Worm (Caenorhabditis elegans) whole organism, L2 larva: ENCODE measurements around the gene fbxa-120.

Source experiments
- R02D3.7 ChIP-seq: fragments of 150-350 bp; optimal IDR thresholded peaks from 2 replicates; lab custom pipeline; 2014; ENCODE audit warnings: missing biosample characterization, missing genetic modification characterization
- Y55F3AM.14 ChIP-seq: fragments of 200-800 bp; sonication (Bioruptor generic); optimal IDR thresholded peaks from 2 replicates; lab custom pipeline; 2018; ENCODE audit warnings: mild to moderate bottlenecking, missing genetic modification characterization, missing compliant biosample characterization
- ZK546.5 ChIP-seq: sonication (generic microtip); optimal IDR thresholded peaks from 2 replicates; lab custom pipeline; 2017; ENCODE audit warnings: missing biosample characterization, missing genetic modification characterization
- aly-2 ChIP-seq: fragments of 150-350 bp; optimal IDR thresholded peaks from 2 replicates; lab custom pipeline; 2014; ENCODE audit warnings: missing biosample characterization, missing genetic modification characterization
- ama-1 ChIP-seq: fragments of 150-350 bp; optimal IDR thresholded peaks from 2 replicates; lab custom pipeline; 2018; ENCODE audit warnings: inconsistent platforms
- ceh-16 ChIP-seq: fragments of 150-350 bp; optimal IDR thresholded peaks from 2 replicates; lab custom pipeline; 2014; ENCODE audit warnings: missing biosample characterization, missing genetic modification characterization
- ceh-82 ChIP-seq: fragments of 150-350 bp; optimal IDR thresholded peaks from 2 replicates; lab custom pipeline; 2014; ENCODE audit warnings: missing biosample characterization, missing genetic modification characterization
- crh-2 ChIP-seq: sonication (generic microtip); optimal IDR thresholded peaks from 2 replicates; lab custom pipeline; 2017; ENCODE audit warnings: missing biosample characterization, missing genetic modification characterization
- dmd-4 ChIP-seq: sonication (generic microtip); optimal IDR thresholded peaks from 2 replicates; lab custom pipeline; 2017; ENCODE audit warnings: missing biosample characterization, missing genetic modification characterization
- elt-1 ChIP-seq: fragments of 150-350 bp; optimal IDR thresholded peaks from 2 replicates; lab custom pipeline; 2014; ENCODE audit warnings: missing biosample characterization, missing genetic modification characterization
- elt-3 ChIP-seq: sonication (generic microtip); optimal IDR thresholded peaks from 2 replicates; lab custom pipeline; 2017; ENCODE audit warnings: missing biosample characterization, missing genetic modification characterization
- fos-1 ChIP-seq: fragments of 150-350 bp; optimal IDR thresholded peaks from 2 replicates; lab custom pipeline; 2014; ENCODE audit warnings: missing biosample characterization, missing genetic modification characterization
- gmeb-1 ChIP-seq: fragments of 150-350 bp; optimal IDR thresholded peaks from 2 replicates; lab custom pipeline; 2014; ENCODE audit warnings: missing biosample characterization, missing genetic modification characterization
- lin-11 ChIP-seq: fragments of 150-350 bp; sonication (generic microtip); optimal IDR thresholded peaks from 2 replicates; lab custom pipeline; 2014; ENCODE audit warnings: missing biosample characterization, missing genetic modification characterization, inconsistent platforms, mixed read lengths
- lin-13 ChIP-seq: fragments of 150-350 bp; optimal IDR thresholded peaks from 2 replicates; lab custom pipeline; 2014; ENCODE audit warnings: missing biosample characterization, missing genetic modification reagents, missing genetic modification characterization
- mbf-1 ChIP-seq: sonication (generic microtip); optimal IDR thresholded peaks from 2 replicates; lab custom pipeline; 2017; ENCODE audit warnings: missing biosample characterization, missing genetic modification characterization
- mdl-1 ChIP-seq, 2 experiments: fragments of 150-350 bp in 1 of 2; sonication (generic microtip) in 1 of 2; optimal IDR thresholded peaks; 2 replicates each; lab custom pipeline; 2017; ENCODE audit warnings: missing biosample characterization in 2 of 2, missing genetic modification characterization in 2 of 2
- nhr-10 ChIP-seq: sonication (generic microtip); optimal IDR thresholded peaks from 2 replicates; lab custom pipeline; 2017; ENCODE audit warnings: missing biosample characterization, missing genetic modification characterization
- nhr-11 ChIP-seq: fragments of 150-350 bp; optimal IDR thresholded peaks from 2 replicates; lab custom pipeline; 2014; ENCODE audit warnings: missing biosample characterization, missing genetic modification characterization
- nhr-12 ChIP-seq: fragments of 150-350 bp; optimal IDR thresholded peaks from 2 replicates; lab custom pipeline; 2014; ENCODE audit warnings: missing biosample characterization, missing genetic modification characterization
- nhr-129 ChIP-seq: fragments of 150-350 bp; optimal IDR thresholded peaks from 2 replicates; lab custom pipeline; 2014; ENCODE audit warnings: missing biosample characterization, missing genetic modification characterization
- nhr-21 ChIP-seq: fragments of 150-350 bp; optimal IDR thresholded peaks from 2 replicates; lab custom pipeline; 2014; ENCODE audit warnings: missing biosample characterization, missing genetic modification characterization
- nhr-23 ChIP-seq: fragments of 150-350 bp; optimal IDR thresholded peaks from 2 replicates; lab custom pipeline; 2014; ENCODE audit warnings: missing biosample characterization, missing genetic modification reagents, missing genetic modification characterization
- nhr-237 ChIP-seq: fragments of 150-350 bp; optimal IDR thresholded peaks from 2 replicates; lab custom pipeline; 2014; ENCODE audit warnings: missing biosample characterization, missing genetic modification characterization
- nhr-6 ChIP-seq: fragments of 150-350 bp; optimal IDR thresholded peaks from 2 replicates; lab custom pipeline; 2014; ENCODE audit warnings: missing biosample characterization, missing genetic modification characterization
- sem-4 ChIP-seq: fragments of 150-350 bp; optimal IDR thresholded peaks from 2 replicates; lab custom pipeline; 2014; ENCODE audit warnings: missing biosample characterization, missing genetic modification reagents, missing genetic modification characterization
- skn-1 ChIP-seq: sonication (generic microtip); optimal IDR thresholded peaks from 2 replicates; lab custom pipeline; 2017; ENCODE audit warnings: missing biosample characterization, missing genetic modification characterization
- sma-3 ChIP-seq: sonication (generic microtip); optimal IDR thresholded peaks from 2 replicates; lab custom pipeline; 2016; ENCODE audit warnings: missing genetic modification reagents, missing genetic modification characterization, missing compliant biosample characterization
- sma-9 ChIP-seq, 2 experiments: fragments of 150-350 bp in 1 of 2; sonication (generic microtip) in 1 of 2; optimal IDR thresholded peaks; 2 replicates each; lab custom pipeline; 2014 to 2016; ENCODE audit warnings: missing genetic modification characterization in 2 of 2, mild to moderate bottlenecking in 1 of 2, missing biosample characterization in 1 of 2, missing compliant biosample characterization in 1 of 2, missing genetic modification reagents in 1 of 2, moderate library complexity in 1 of 2
- snpc-4 ChIP-seq: fragments of 150-350 bp; optimal IDR thresholded peaks from 2 replicates; lab custom pipeline; 2014; ENCODE audit warnings: missing biosample characterization, missing genetic modification characterization
- unc-39 ChIP-seq: fragments of 150-350 bp; optimal IDR thresholded peaks from 2 replicates; lab custom pipeline; 2014; ENCODE audit warnings: missing biosample characterization, missing genetic modification characterization
- unc-62 ChIP-seq: fragments of 150-350 bp; optimal IDR thresholded peaks from 2 replicates; lab custom pipeline; 2014; ENCODE audit warnings: missing biosample characterization, missing genetic modification reagents, missing genetic modification characterization
- zag-1 ChIP-seq: fragments of 150-350 bp; optimal IDR thresholded peaks from 2 replicates; lab custom pipeline; 2014; ENCODE audit warnings: missing biosample characterization, missing genetic modification characterization
- ztf-1 ChIP-seq: fragments of 200-800 bp; sonication (Bioruptor generic); conservative IDR thresholded peaks from 2 replicates; pipeline ENCODE4 v1.3.6; 2022; ENCODE audit warnings: missing genetic modification characterization, missing compliant biosample characterization
- ztf-11 ChIP-seq: sonication (generic microtip); optimal IDR thresholded peaks from 2 replicates; lab custom pipeline; 2017; ENCODE audit warnings: missing biosample characterization, missing genetic modification characterization
- ztf-4 ChIP-seq: fragments of 150-350 bp; optimal IDR thresholded peaks from 2 replicates; lab custom pipeline; 2014; ENCODE audit warnings: missing biosample characterization, missing genetic modification characterization

Gene fbxa-120

DNA sequence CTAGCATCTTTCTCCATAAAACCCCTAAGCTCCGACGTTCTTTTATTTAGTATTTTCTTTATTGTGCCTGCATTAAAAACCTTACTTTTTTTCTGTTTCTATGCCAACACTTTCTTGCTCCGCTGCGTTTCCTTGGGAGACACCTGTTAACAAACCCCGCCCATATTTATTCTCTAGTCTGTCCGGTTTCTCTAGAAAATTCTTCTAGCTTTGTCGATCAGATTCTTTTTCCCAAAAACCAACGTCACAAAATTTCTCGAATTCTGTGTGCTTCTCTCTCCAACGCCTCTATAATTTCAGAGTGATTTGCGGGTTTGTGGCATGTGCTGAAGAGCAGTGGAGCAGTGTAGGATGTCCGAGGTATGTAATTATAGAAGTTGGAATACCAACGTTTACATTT, 15.8 kb downstream of the fbxa-120 start, which contains the start of gene ptr-5:
TSS of gene ptr-5 (plus strand) at position 301 of the 400 bp plus-strand sequence.
- no peak for TF ChIP-seq snpc-4
- TF ChIP-seq skn-1 (tag; lab: Kevin White, UChicago) = no peak
- TF ChIP-seq lin-11 (tag; lab: Kevin White, UChicago) = no peak
- no peak for TF ChIP-seq elt-3
- no peak for TF ChIP-seq R02D3.7 (tag; lab: Kevin White, UChicago)
- no peak for TF ChIP-seq nhr-21 (tag; lab: Kevin White, UChicago)
- no peak for TF ChIP-seq sem-4 (tag; lab: Kevin White, UChicago)
- TF ChIP-seq unc-39 (tag; lab: Kevin White, UChicago) = no peak
- TF ChIP-seq nhr-11 (tag; lab: Kevin White, UChicago) = no peak
- TF ChIP-seq zag-1 = no peak
- TF ChIP-seq ceh-82 (tag; lab: Kevin White, UChicago) = no peak
- TF ChIP-seq nhr-6 (tag; lab: Kevin White, UChicago) = no peak
- TF ChIP-seq elt-1 (tag; lab: Kevin White, UChicago) = no peak
- no peak for TF ChIP-seq nhr-23
- TF ChIP-seq lin-13 = no peak
- TF ChIP-seq nhr-10 (tag; lab: Kevin White, UChicago) = no peak
- no peak for TF ChIP-seq gmeb-1 (tag; lab: Kevin White, UChicago)
- TF ChIP-seq unc-62 = no peak

- TF ChIP-seq ama-1 (lab: Kevin White, UChicago) = no peak
- no peak for TF ChIP-seq ceh-82 (tag; lab: Kevin White, UChicago)
- no peak for TF ChIP-seq ztf-11 (tag; lab: Kevin White, UChicago)
- no peak for TF ChIP-seq nhr-6 (tag; lab: Kevin White, UChicago)
- no peak for TF ChIP-seq ztf-4
- TF ChIP-seq skn-1 (tag; lab: Kevin White, UChicago) = no peak
- no peak for TF ChIP-seq unc-39 (tag; lab: Kevin White, UChicago)
- TF ChIP-seq crh-2 (tag; lab: Kevin White, UChicago) = no peak
- no peak for TF ChIP-seq lin-13
- TF ChIP-seq nhr-12 (tag; lab: Kevin White, UChicago) = no peak
- TF ChIP-seq aly-2 = no peak
- TF ChIP-seq nhr-11 (tag; lab: Kevin White, UChicago) = no peak
Observed at ce11 chrX:17320572-17320971, 18.1 kb downstream of the fbxa-120 start.

- TF ChIP-seq ZK546.5 = no peak
- no peak for TF ChIP-seq dmd-4
- TF ChIP-seq zag-1 = no peak
- no peak for TF ChIP-seq ztf-4
- no peak for TF ChIP-seq elt-3
- no peak for TF ChIP-seq ztf-1 (GFP tag; lab: Robert Waterston, UW)
- no peak for TF ChIP-seq nhr-10 (tag; lab: Kevin White, UChicago)
- no peak for TF ChIP-seq R02D3.7 (tag; lab: Kevin White, UChicago)
- no peak for TF ChIP-seq fos-1
- no peak for TF ChIP-seq lin-13
- TF ChIP-seq ceh-16 (tag; lab: Kevin White, UChicago) = no peak
- no peak for TF ChIP-seq sma-3 (GFP tag; lab: Kevin White, UChicago)
- no peak for TF ChIP-seq nhr-23
- TF ChIP-seq sma-9 (GFP tag; optimal IDR thresholded peaks at IDR 0.05; lab: Kevin White, UChicago) = no peak
- no peak for TF ChIP-seq sma-9 (tag; optimal IDR thresholded peaks at IDR 0.05; lab: Kevin White, UChicago)
- no peak for TF ChIP-seq nhr-237 (tag; lab: Kevin White, UChicago)
- TF ChIP-seq mdl-1 (tag; optimal IDR thresholded peaks at IDR 0.05; lab: Kevin White, UChicago) = no peak
- TF ChIP-seq mbf-1 (tag; lab: Kevin White, UChicago) = no peak
- no peak for TF ChIP-seq nhr-129
- TF ChIP-seq crh-2 (tag; lab: Kevin White, UChicago) = no peak
- no peak for TF ChIP-seq ztf-11 (tag; lab: Kevin White, UChicago)
Observed at ce11 chrX:17324954-17325353, 22.4 kb downstream of the fbxa-120 start.

DNA sequence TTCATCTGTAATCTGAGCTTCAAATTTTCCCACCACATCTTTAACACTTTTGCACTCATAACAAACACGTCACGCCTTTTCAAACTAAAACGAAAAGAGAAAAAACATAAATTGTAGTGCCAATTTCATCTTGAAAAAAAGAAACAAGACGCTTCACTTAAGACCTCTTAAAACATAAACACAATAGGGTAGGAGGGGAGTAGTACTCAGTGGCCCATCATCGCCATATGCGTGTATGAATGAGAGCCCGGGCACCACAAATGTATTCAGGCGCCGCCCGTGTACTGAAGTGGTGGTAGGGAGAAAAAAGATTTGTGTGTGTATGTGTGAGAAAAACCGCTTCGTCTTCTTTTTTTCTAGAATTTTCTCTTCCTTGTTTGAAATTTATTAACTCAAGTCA, 24.7 kb downstream of the fbxa-120 start:
- TF ChIP-seq dmd-4 = no peak
- TF ChIP-seq elt-1 (tag; lab: Kevin White, UChicago) = no peak
- TF ChIP-seq unc-39 (tag; lab: Kevin White, UChicago) = no peak
- no peak for TF ChIP-seq unc-62
- no peak for TF ChIP-seq ceh-82 (tag; lab: Kevin White, UChicago)
- TF ChIP-seq nhr-11 (tag; lab: Kevin White, UChicago) = no peak
- no peak for TF ChIP-seq Y55F3AM.14 (GFP tag; lab: Kevin White, UChicago)
- TF ChIP-seq crh-2 (tag; lab: Kevin White, UChicago) = no peak
- no peak for TF ChIP-seq sma-3 (GFP tag; lab: Kevin White, UChicago)
